Worm (Caenorhabditis elegans) whole organism, late embryonic: ENCODE measurements around the gene nhr-127.

ENCODE experiments used
- K02D7.2 ChIP-seq: sonication (generic microtip); optimal IDR thresholded peaks from 2 replicates; lab custom pipeline; 2017; ENCODE audit warnings: mild to moderate bottlenecking, missing genetic modification characterization, missing compliant biosample characterization
- ceh-14 ChIP-seq: sonication (generic microtip); optimal IDR thresholded peaks from 2 replicates; lab custom pipeline; 2016; ENCODE audit warnings: missing genotype, missing genetic modification characterization, missing compliant biosample characterization
- ceh-22 ChIP-seq: sonication (generic microtip); optimal IDR thresholded peaks from 2 replicates; lab custom pipeline; 2017; ENCODE audit warnings: missing biosample characterization, missing genetic modification characterization
- ceh-34 ChIP-seq: sonication (generic microtip); optimal IDR thresholded peaks from 2 replicates; lab custom pipeline; 2016; ENCODE audit warnings: mild to moderate bottlenecking, missing genetic modification characterization, missing compliant biosample characterization
- dmd-4 ChIP-seq: sonication (generic microtip); optimal IDR thresholded peaks from 2 replicates; lab custom pipeline; 2016; ENCODE audit warnings: borderline replicate concordance, missing genetic modification characterization, missing compliant biosample characterization
- eyg-1 ChIP-seq: sonication (generic microtip); optimal IDR thresholded peaks from 2 replicates; lab custom pipeline; 2016; ENCODE audit warnings: missing genotype, missing genetic modification characterization, missing compliant biosample characterization
- fkh-6 ChIP-seq: sonication (generic microtip); optimal IDR thresholded peaks from 2 replicates; lab custom pipeline; 2016; ENCODE audit warnings: missing genetic modification characterization, missing compliant biosample characterization
- hlh-13 ChIP-seq: fragments of 200-800 bp; sonication (Bioruptor generic); optimal IDR thresholded peaks from 2 replicates; lab custom pipeline; 2018; ENCODE audit warnings: mild to moderate bottlenecking, missing genetic modification characterization, missing compliant biosample characterization
- hlh-30 ChIP-seq: sonication (generic microtip); optimal IDR thresholded peaks from 2 replicates; lab custom pipeline; 2017; ENCODE audit warnings: antibody characterized with exemption, missing genetic modification characterization, missing compliant biosample characterization; ENCODE audit not compliant: insufficient read depth
- hlh-8 ChIP-seq: sonication (generic microtip); optimal IDR thresholded peaks from 2 replicates; lab custom pipeline; 2016; ENCODE audit warnings: missing genotype, missing genetic modification characterization, missing compliant biosample characterization
- nhr-232 ChIP-seq: sonication (generic microtip); optimal IDR thresholded peaks from 2 replicates; lab custom pipeline; 2016; ENCODE audit warnings: missing genetic modification characterization, missing compliant biosample characterization
- pag-3 ChIP-seq: sonication (generic microtip); optimal IDR thresholded peaks from 2 replicates; lab custom pipeline; 2016; ENCODE audit warnings: missing compliant biosample characterization, missing genetic modification characterization, borderline replicate concordance
- pros-1 ChIP-seq: fragments of 150-350 bp; optimal IDR thresholded peaks from 2 replicates; lab custom pipeline; 2014; ENCODE audit warnings: missing biosample characterization, missing genetic modification reagents, missing genetic modification characterization
- tbx-2 ChIP-seq: sonication (generic microtip); optimal IDR thresholded peaks from 2 replicates; lab custom pipeline; 2016; ENCODE audit warnings: missing genetic modification characterization, missing compliant biosample characterization
- ttx-3 ChIP-seq: sonication (generic microtip); optimal IDR thresholded peaks from 2 replicates; lab custom pipeline; 2016; ENCODE audit warnings: missing genetic modification reagents, missing genetic modification characterization, missing compliant biosample characterization
- unc-3 ChIP-seq, 2 experiments: fragments of 200-800 bp in 1 of 2; sonication (Bioruptor generic) in 1 of 2; sonication (generic microtip) in 1 of 2; conservative IDR thresholded peaks in 1 of 2; optimal IDR thresholded peaks in 1 of 2; 2 replicates each; pipeline versions ENCODE4 v1.3.6 to Lab custom; 2016 to 2022; ENCODE audit warnings: missing compliant biosample characterization in 2 of 2, missing genetic modification characterization in 2 of 2, missing genetic modification reagents in 1 of 2
- unc-42 ChIP-seq: sonication (generic microtip); optimal IDR thresholded peaks from 2 replicates; lab custom pipeline; 2016; ENCODE audit warnings: missing genotype, missing genetic modification characterization, missing compliant biosample characterization

Gene nhr-127

ce11 chrV:16308343-16308742 lies 48.6 kb downstream of the nhr-127 start:
- TF ChIP-seq hlh-13: no peak

ce11 chrV:16309523-16309922 lies 49.7 kb downstream of the nhr-127 start, which contains the start of gene oac-7:
Gene oac-7 (plus strand): TSS chrV:16309805.
- TF ChIP-seq eyg-1: no peak
- no peak for TF ChIP-seq ceh-14 (tag; lab: Kevin White, UChicago)
- TF ChIP-seq ceh-22: no peak
- TF ChIP-seq hlh-30: no peak
- TF ChIP-seq tbx-2 (tag; lab: Kevin White, UChicago): no peak
- TF ChIP-seq unc-42 (tag; lab: Kevin White, UChicago): no peak
- no peak for TF ChIP-seq ceh-34 (tag; lab: Kevin White, UChicago)
- no peak for TF ChIP-seq dmd-4
- no peak for TF ChIP-seq nhr-232
- TF ChIP-seq K02D7.2 (tag; lab: Kevin White, UChicago): no peak
- no peak for TF ChIP-seq hlh-8
- no peak for TF ChIP-seq ttx-3
- no peak for TF ChIP-seq pag-3 (tag; lab: Kevin White, UChicago)
- TF ChIP-seq pros-1 (tag; lab: Kevin White, UChicago): no peak
- no peak for TF ChIP-seq fkh-6 (tag; lab: Kevin White, UChicago)
- no peak for TF ChIP-seq unc-3 (GFP tag; conservative IDR thresholded peaks at IDR 0.05; lab: Robert Waterston, UW)
- no peak for TF ChIP-seq unc-3 (tag; optimal IDR thresholded peaks at IDR 0.05; lab: Kevin White, UChicago)
